Worm (Caenorhabditis elegans): ENCODE data around the gene irk-1.

DNA sequence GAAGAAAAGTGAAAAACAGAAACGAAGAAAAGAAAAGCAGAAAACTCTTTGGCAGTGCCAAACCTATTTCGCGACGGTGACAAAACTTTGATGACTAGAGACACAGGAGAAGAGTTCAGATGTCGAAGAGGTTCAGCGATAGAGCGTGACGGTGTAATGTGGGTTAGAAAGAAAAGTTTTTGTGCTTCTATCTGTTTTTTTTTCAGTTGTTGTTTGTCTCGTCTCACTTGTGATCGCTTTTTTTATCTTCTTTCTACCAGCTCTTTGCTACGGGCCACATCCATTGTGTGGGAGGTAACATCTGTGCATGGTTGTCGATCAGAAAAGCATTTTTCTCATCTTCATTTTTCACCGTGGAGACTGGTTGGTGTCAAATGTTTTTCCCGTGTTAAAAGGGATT lies 47.9 kb upstream of the irk-1 start, which contains the start of gene F41B4.1:
- TF ChIP-seq hlh-15 (tag; optimal IDR thresholded peaks at IDR 0.05) (no peak), fax-1 (tag; optimal IDR thresholded peaks at IDR 0.05) (no peak), pax-1 (tag; optimal IDR thresholded peaks at IDR 0.05) (no peak), dve-1 (tag; optimal IDR thresholded peaks at IDR 0.05) (no peak), ztf-16 (tag; optimal IDR thresholded peaks at IDR 0.05) (no peak), ceh-6 (GFP tag; optimal IDR thresholded peaks at IDR 0.05) (no peak), ama-1 (optimal IDR thresholded peaks at IDR 0.05) (no peak)

All from whole organism, late embryonic.